Worm (Caenorhabditis elegans) whole organism, early embryonic: Measurements from ENCODE around the gene ctsa-1.2.
"Not testable (repeated sequence)": the region's sequence is repeated elsewhere in the genome, so short reads cannot be mapped to it uniquely, and the experiment has no call there.

Experiments used
- ama-1 ChIP-seq: fragments of 150-350 bp; optimal IDR thresholded peaks from 2 replicates; lab custom pipeline; 2014
- ceh-13 ChIP-seq: fragments of 200-800 bp; sonication (Bioruptor generic); optimal IDR thresholded peaks from 2 replicates; lab custom pipeline; 2018; ENCODE audit warnings: mild to moderate bottlenecking, missing genetic modification characterization, missing compliant biosample characterization
- ceh-36 ChIP-seq: sonication (generic microtip); optimal IDR thresholded peaks from 2 replicates; lab custom pipeline; 2016; ENCODE audit warnings: missing genetic modification characterization, inconsistent platforms, missing compliant biosample characterization
- flt-1 ChIP-seq: fragments of 200-800 bp; sonication (Bioruptor generic); IDR thresholded peaks from 2 replicates; pipeline ENCODE4 v1.3.6; 2022; ENCODE audit warnings: missing genetic modification characterization, missing compliant biosample characterization
- pes-1 ChIP-seq: fragments of 200-800 bp; sonication (Bioruptor generic); IDR thresholded peaks from 2 replicates; pipeline ENCODE4 v1.3.6; 2022; ENCODE audit warnings: missing genetic modification reagents, missing genetic modification characterization, missing compliant biosample characterization
- scrt-1 ChIP-seq: fragments of 200-800 bp; sonication (Bioruptor generic); IDR thresholded peaks from 2 replicates; pipeline ENCODE4 v1.3.6; 2022; ENCODE audit warnings: missing genetic modification characterization, missing compliant biosample characterization
- sea-1 ChIP-seq: fragments of 200-800 bp; sonication (Bioruptor generic); conservative IDR thresholded peaks from 2 replicates; pipeline ENCODE4 v1.3.6; 2022; ENCODE audit warnings: missing genetic modification characterization, missing compliant biosample characterization
- tbx-37 ChIP-seq: fragments of 200-800 bp; sonication (Bioruptor generic); conservative IDR thresholded peaks from 2 replicates; pipeline ENCODE4 v1.3.6; 2022; ENCODE audit warnings: missing genetic modification reagents, missing genetic modification characterization, missing compliant biosample characterization
- tra-4 ChIP-seq: sonication (generic microtip); optimal IDR thresholded peaks from 2 replicates; lab custom pipeline; 2017; ENCODE audit warnings: missing genetic modification characterization, missing compliant biosample characterization

ce11 chrII:11759277-11759676 is 20.1 kb downstream of the ctsa-1.2 start, which contains the start of the genes F44E5.4 and F44E5.5:
- TF ChIP-seq tbx-37 (GFP tag; lab: Robert Waterston, UW): peak; percentile 71
- not testable (repeated sequence) for TF ChIP-seq ceh-13 (GFP tag; lab: Kevin White, UChicago); ama-1
- TF ChIP-seq tra-4 (tag; lab: Kevin White, UChicago): peak; percentile 47
- peak; percentile 87 for TF ChIP-seq sea-1 (GFP tag; lab: Robert Waterston, UW)
- TF ChIP-seq flt-1: peak; percentile 82; the same call in 1 of the 2 replicates
- TF ChIP-seq pes-1 (GFP tag; lab: Robert Waterston, UW): peak; percentile 84
- peak; percentile 42 for TF ChIP-seq ceh-36 (tag; lab: Kevin White, UChicago)
- TF ChIP-seq scrt-1 (GFP tag; lab: Robert Waterston, UW): peak; percentile 81
